Fruit fly (Drosophila melanogaster): ENCODE measurements around the gene kug.

The kug gene

dm6 chr3L:20005033-20005782 is at the start of gene kug:
TSS of gene kug (plus strand) at chr3L:20005301.
- TF ChIP-seq Mio (GFP tag; optimal IDR thresholded peaks at IDR 0.05) (no peak), Sp1 (GFP tag; optimal IDR thresholded peaks at IDR 0.05) (no peak), Dif (GFP tag; optimal IDR thresholded peaks at IDR 0.05; ENCODE audit: partially characterized antibody) (no peak), dl (GFP tag; optimal IDR thresholded peaks at IDR 0.05; ENCODE audit: insufficient read depth in 1 of 2, partially characterized antibody in 2 of 2) (no peak), dsf (GFP tag; optimal IDR thresholded peaks at IDR 0.05; ENCODE audit: borderline replicate concordance) (no peak), OdsH (GFP tag; optimal IDR thresholded peaks at IDR 0.05) (no peak), dmrt93B (GFP tag; optimal IDR thresholded peaks at IDR 0.05) (no peak), sv (GFP tag; optimal IDR thresholded peaks at IDR 0.05) (no peak), Myc (optimal IDR thresholded peaks at IDR 0.05) (no peak), HLH106 (tag; optimal IDR thresholded peaks at IDR 0.05) (no peak), ey (GFP tag; optimal IDR thresholded peaks at IDR 0.05) (no peak), psq (GFP tag; optimal IDR thresholded peaks at IDR 0.05) (no peak), rgr (GFP tag; optimal IDR thresholded peaks at IDR 0.05) (no peak), tai (GFP tag; optimal IDR thresholded peaks at IDR 0.05) (no peak), lola (GFP tag; optimal IDR thresholded peaks at IDR 0.05) (no peak)

- TF ChIP-seq Sp1 (GFP tag; optimal IDR thresholded peaks at IDR 0.05) (no peak), CrebA (GFP tag; optimal IDR thresholded peaks at IDR 0.05; ENCODE audit: borderline replicate concordance) (no peak), br (GFP tag; optimal IDR thresholded peaks at IDR 0.05) (no peak), h (GFP tag; optimal IDR thresholded peaks at IDR 0.05) (no peak), Dfd (GFP tag; optimal IDR thresholded peaks at IDR 0.05) (no peak), lola (GFP tag; optimal IDR thresholded peaks at IDR 0.05) (no peak), Rel (GFP tag; optimal IDR thresholded peaks at IDR 0.05) (no peak), Rel (tag; optimal IDR thresholded peaks at IDR 0.05) (no peak)
Measured at dm6 chr3L:19955699-19956098, 49.4 kb upstream of the kug start, which contains the start of gene CG42263. TSS of gene CG42263 (minus strand) at chr3L:19955799.

dm6 chr3L:19961805-19962204 is 43.3 kb upstream of the kug start:
- TF ChIP-seq fru (GFP tag; optimal IDR thresholded peaks at IDR 0.05): no peak
- no peak for TF ChIP-seq usp (GFP tag; optimal IDR thresholded peaks at IDR 0.05)
- no peak for TF ChIP-seq N (GFP tag; optimal IDR thresholded peaks at IDR 0.05)
- no peak for TF ChIP-seq Rel (GFP tag; optimal IDR thresholded peaks at IDR 0.05)
- TF ChIP-seq Rel (tag; optimal IDR thresholded peaks at IDR 0.05): no peak
- no peak for TF ChIP-seq Jra (GFP tag; optimal IDR thresholded peaks at IDR 0.05)
- TF ChIP-seq rgr (GFP tag; optimal IDR thresholded peaks at IDR 0.05): peak; percentile 7
- TF ChIP-seq foxo (GFP tag; optimal IDR thresholded peaks at IDR 0.05): no peak
- no peak for TF ChIP-seq lola (GFP tag; optimal IDR thresholded peaks at IDR 0.05)

- TF ChIP-seq Rel (GFP tag; optimal IDR thresholded peaks at IDR 0.05): no peak
- no peak for TF ChIP-seq Rel (tag; optimal IDR thresholded peaks at IDR 0.05)
- no peak for TF ChIP-seq h (GFP tag; optimal IDR thresholded peaks at IDR 0.05)
- TF ChIP-seq Dif (GFP tag; optimal IDR thresholded peaks at IDR 0.05; ENCODE audit: partially characterized antibody): no peak
- TF ChIP-seq Hr78 (GFP tag; optimal IDR thresholded peaks at IDR 0.05): no peak
Measured at dm6 chr3L:19968725-19969598, 36.1 kb upstream of the kug start.

dm6 chr3L:19978088-19978487 is 27.0 kb upstream of the kug start:
- TF ChIP-seq Abd-B (GFP tag; optimal IDR thresholded peaks at IDR 0.05) (no peak), pan (optimal IDR thresholded peaks at IDR 0.05) (no peak), CG9705 (GFP tag; optimal IDR thresholded peaks at IDR 0.05) (no peak), Hr83 (GFP tag; optimal IDR thresholded peaks at IDR 0.05; ENCODE audit: poor library complexity, severe bottlenecking) (no peak), CG32264 (GFP tag; optimal IDR thresholded peaks at IDR 0.05) (no peak), Jra (GFP tag; optimal IDR thresholded peaks at IDR 0.05) (no peak), GATAd (GFP tag; optimal IDR thresholded peaks at IDR 0.05) (no peak)
